Fruit fly (Drosophila melanogaster): Measurements from ENCODE around the gene Ythdc1.

dm6 chr3L:3408796-3409625 is 35.0 kb upstream of the Ythdc1 start:
- TF ChIP-seq h (optimal IDR thresholded peaks at IDR 0.05), result no peak
- TF ChIP-seq psq (optimal IDR thresholded peaks at IDR 0.05), result no peak
- no peak for TF ChIP-seq Sin3A (optimal IDR thresholded peaks at IDR 0.05)
- TF ChIP-seq ttk (optimal IDR thresholded peaks at IDR 0.05), result no peak
- no peak for TF ChIP-seq insv (optimal IDR thresholded peaks at IDR 0.05)
- no peak for TF ChIP-seq Myc (optimal IDR thresholded peaks at IDR 0.05)

All from Kc167 (cell line).